Worm (Caenorhabditis elegans): ENCODE data around the gene cbd-1.

- TF ChIP-seq aly-2 (tag; optimal IDR thresholded peaks at IDR 0.05) (no peak), lin-15B (tag; optimal IDR thresholded peaks at IDR 0.05) (no peak), ceh-16 (tag; optimal IDR thresholded peaks at IDR 0.05) (no peak), unc-62 (GFP tag; optimal IDR thresholded peaks at IDR 0.05) (no peak), ceh-82 (tag; optimal IDR thresholded peaks at IDR 0.05) (no peak), mdl-1 (tag; optimal IDR thresholded peaks at IDR 0.05) (no peak), elt-3 (tag; optimal IDR thresholded peaks at IDR 0.05) (no peak), ama-1 (optimal IDR thresholded peaks at IDR 0.05) (no peak), nhr-25 (tag; optimal IDR thresholded peaks at IDR 0.05) (no peak), fos-1 (tag; optimal IDR thresholded peaks at IDR 0.05) (no peak), nhr-28 (tag; optimal IDR thresholded peaks at IDR 0.05) (no peak), hmg-11 (tag; optimal IDR thresholded peaks at IDR 0.05) (no peak)
Measured at ce11 chrIV:11349747-11350146, 23.0 kb upstream of the cbd-1 start.
